Worm (Caenorhabditis elegans): ENCODE measurements around the gene inx-10.

DNA sequence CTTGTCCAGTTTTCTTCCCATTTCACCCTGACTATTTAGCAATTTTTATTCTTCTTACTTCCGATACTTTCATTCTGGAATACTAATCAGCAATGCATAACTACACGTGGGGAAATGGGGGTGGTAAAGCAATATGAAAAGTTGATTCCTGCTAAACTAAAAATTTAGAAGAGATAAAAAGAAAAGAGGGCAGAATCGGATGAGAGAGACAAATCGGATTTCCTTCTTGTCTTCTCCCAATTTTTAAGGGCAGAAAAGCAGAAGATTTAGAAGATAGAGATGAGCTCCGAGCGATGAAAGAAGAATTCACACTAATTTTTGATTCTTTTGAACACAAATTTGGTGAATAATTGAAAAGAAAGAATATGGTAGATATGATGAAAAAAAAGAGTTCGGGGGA, 13.2 kb downstream of the inx-10 start:
- TF ChIP-seq ztf-23 (GFP tag; IDR thresholded peaks at IDR 0.05), result no peak
- no peak for TF ChIP-seq klf-2 (GFP tag; conservative IDR thresholded peaks at IDR 0.05)
- TF ChIP-seq tab-1 (GFP tag; IDR thresholded peaks at IDR 0.05), result no peak
